Worm (Caenorhabditis elegans) whole organism, L4 larva: ENCODE results near the gene C08F8.6.

Source experiments
- F10B5.3 ChIP-seq: sonication (generic microtip); optimal IDR thresholded peaks from 2 replicates; lab custom pipeline; 2016; ENCODE audit warnings: mild to moderate bottlenecking, missing genetic modification characterization, missing compliant biosample characterization
- F49E8.2 ChIP-seq: sonication (generic microtip); optimal IDR thresholded peaks from 2 replicates; lab custom pipeline; 2016; ENCODE audit warnings: missing compliant biosample characterization, mild to moderate bottlenecking, missing genetic modification characterization, borderline replicate concordance
- T26A8.4 ChIP-seq: fragments of 200-800 bp; sonication (Bioruptor generic); IDR thresholded peaks from 2 replicates; pipeline ENCODE4 v1.3.6; 2022; ENCODE audit warnings: missing genetic modification characterization, missing compliant biosample characterization
- Y48G9A.11 ChIP-seq: fragments of 200-800 bp; sonication (Bioruptor generic); IDR thresholded peaks from 2 replicates; pipeline ENCODE4 v1.3.6; 2022; ENCODE audit warnings: missing genetic modification reagents, missing genetic modification characterization, missing compliant biosample characterization
- aha-1 ChIP-seq: fragments of 150-350 bp; peaks from one replicate; lab custom pipeline; 2014; ENCODE audit warnings: missing biosample characterization, missing genetic modification characterization
- ama-1 ChIP-seq: fragments of 150-350 bp; optimal IDR thresholded peaks from 2 replicates; lab custom pipeline; 2014; ENCODE audit warnings: inconsistent platforms, mixed read lengths
- attf-4 ChIP-seq: sonication (generic microtip); optimal IDR thresholded peaks from 3 replicates; lab custom pipeline; 2017; ENCODE audit warnings: missing biosample characterization, missing genetic modification characterization
- ceh-20 ChIP-seq: fragments of 200-800 bp; sonication (Bioruptor generic); IDR thresholded peaks from 2 replicates; pipeline ENCODE4 v1.3.6; 2022; ENCODE audit warnings: missing genetic modification reagents, missing genetic modification characterization, missing compliant biosample characterization
- ceh-82 ChIP-seq: sonication (generic microtip); optimal IDR thresholded peaks from 2 replicates; lab custom pipeline; 2017; ENCODE audit warnings: missing biosample characterization, missing genetic modification characterization
- cey-2 ChIP-seq: sonication (generic microtip); optimal IDR thresholded peaks from 3 replicates; lab custom pipeline; 2017; ENCODE audit warnings: missing genetic modification characterization, mild to moderate bottlenecking, missing compliant biosample characterization, antibody characterized with exemption, borderline replicate concordance; ENCODE audit not compliant: insufficient read depth
- daf-16 ChIP-seq, 3 experiments: sonication (generic microtip); optimal IDR thresholded peaks; 2 replicates each; lab custom pipeline; 2016 to 2017; ENCODE audit warnings: missing genetic modification characterization in 3 of 3, missing genetic modification reagents in 3 of 3, mild to moderate bottlenecking in 2 of 3, missing compliant biosample characterization in 2 of 3, missing biosample characterization in 1 of 3, moderate library complexity in 1 of 3
- daf-8 ChIP-seq: fragments of 200-800 bp; sonication (Bioruptor generic); IDR thresholded peaks from 2 replicates; pipeline ENCODE4 v1.3.6; 2022; ENCODE audit warnings: missing genetic modification characterization, missing compliant biosample characterization
- dve-1 ChIP-seq: sonication (generic microtip); optimal IDR thresholded peaks from 2 replicates; lab custom pipeline; 2017; ENCODE audit warnings: antibody characterized with exemption, mild to moderate bottlenecking, missing genetic modification characterization, missing compliant biosample characterization; ENCODE audit not compliant: insufficient read depth
- egl-43 ChIP-seq: fragments of 200-800 bp; sonication (Bioruptor generic); IDR thresholded peaks from 2 replicates; pipeline ENCODE4 v1.3.6; 2022; ENCODE audit warnings: missing genetic modification reagents, missing genetic modification characterization, missing compliant biosample characterization
- fos-1 ChIP-seq: fragments of 150-350 bp; optimal IDR thresholded peaks from 2 replicates; lab custom pipeline; 2014; ENCODE audit warnings: missing biosample characterization, missing genetic modification characterization
- hmg-1.1 ChIP-seq: fragments of 200-800 bp; sonication (Bioruptor generic); IDR thresholded peaks from 2 replicates; pipeline ENCODE4 v1.3.6; 2022; ENCODE audit warnings: missing genetic modification reagents, missing genetic modification characterization, missing compliant biosample characterization
- lin-38 ChIP-seq: fragments of 200-800 bp; sonication (Bioruptor generic); IDR thresholded peaks from 2 replicates; pipeline ENCODE4 v1.3.6; 2022; ENCODE audit warnings: missing genetic modification reagents, missing genetic modification characterization, missing compliant biosample characterization
- madf-5 ChIP-seq, 2 experiments: fragments of 200-800 bp; sonication (Bioruptor generic); IDR thresholded peaks; 2 replicates each; pipeline ENCODE4 v1.3.6; 2022; ENCODE audit warnings: missing compliant biosample characterization in 2 of 2, missing genetic modification characterization in 2 of 2
- mdl-1 ChIP-seq, 2 experiments: fragments of 150-350 bp in 1 of 2; sonication (generic microtip) in 1 of 2; optimal IDR thresholded peaks; 2 replicates each; lab custom pipeline; 2014 to 2017; ENCODE audit warnings: missing biosample characterization in 2 of 2, missing genetic modification characterization in 2 of 2
- mdt-29 ChIP-seq: fragments of 200-800 bp; sonication (Bioruptor generic); IDR thresholded peaks from 2 replicates; pipeline ENCODE4 v1.3.6; 2022; ENCODE audit warnings: missing genetic modification reagents, missing genetic modification characterization, missing compliant biosample characterization
- mep-1 ChIP-seq: fragments of 150-350 bp; sonication (generic microtip); optimal IDR thresholded peaks from 3 replicates; lab custom pipeline; 2014; ENCODE audit warnings: missing biosample characterization, missing genetic modification characterization
- mxl-3 ChIP-seq: fragments of 200-800 bp; sonication (Bioruptor generic); optimal IDR thresholded peaks from 2 replicates; lab custom pipeline; 2018; ENCODE audit warnings: mild to moderate bottlenecking, missing genetic modification characterization, missing compliant biosample characterization
- nhr-10 ChIP-seq: fragments of 150-350 bp; optimal IDR thresholded peaks from 2 replicates; lab custom pipeline; 2014; ENCODE audit warnings: missing biosample characterization, missing genetic modification characterization
- nhr-237 ChIP-seq: sonication (generic microtip); optimal IDR thresholded peaks from 2 replicates; lab custom pipeline; 2017; ENCODE audit warnings: missing biosample characterization, missing genetic modification characterization
- nhr-48 ChIP-seq: sonication (generic microtip); optimal IDR thresholded peaks from 2 replicates; lab custom pipeline; 2016; ENCODE audit warnings: mild to moderate bottlenecking, missing genetic modification characterization, missing compliant biosample characterization
- nhr-6 ChIP-seq: fragments of 150-350 bp; optimal IDR thresholded peaks from 2 replicates; lab custom pipeline; 2014; ENCODE audit warnings: missing biosample characterization, missing genetic modification characterization
- nhr-76 ChIP-seq: fragments of 150-350 bp; optimal IDR thresholded peaks from 2 replicates; lab custom pipeline; 2014; ENCODE audit warnings: missing biosample characterization, missing genetic modification characterization
- pha-4 ChIP-seq, 2 experiments: fragments of 150-350 bp in 1 of 2; fragments of 200-800 bp in 1 of 2; sonication (Bioruptor generic) in 1 of 2; IDR thresholded peaks in 1 of 2; optimal IDR thresholded peaks in 1 of 2; 2 replicates each; pipeline versions ENCODE4 v1.3.6 to Lab custom; 2014 to 2022; ENCODE audit warnings: missing genetic modification characterization in 2 of 2, missing genetic modification reagents in 2 of 2, missing biosample characterization in 1 of 2, missing compliant biosample characterization in 1 of 2
- php-3 ChIP-seq: fragments of 200-800 bp; sonication (Bioruptor generic); IDR thresholded peaks from 2 replicates; pipeline ENCODE4 v1.3.6; 2022; ENCODE audit warnings: missing genetic modification reagents, missing genetic modification characterization, missing compliant biosample characterization
- pqm-1 ChIP-seq: sonication (generic microtip); optimal IDR thresholded peaks from 2 replicates; lab custom pipeline; 2017; ENCODE audit warnings: missing biosample characterization, missing genetic modification characterization
- snpc-1.2 ChIP-seq: fragments of 200-800 bp; sonication (Bioruptor generic); IDR thresholded peaks from 2 replicates; pipeline ENCODE4 v1.3.6; 2022; ENCODE audit warnings: missing genetic modification reagents, missing genetic modification characterization, missing compliant biosample characterization
- tag-97 ChIP-seq: fragments of 200-800 bp; sonication (Bioruptor generic); IDR thresholded peaks from 2 replicates; pipeline ENCODE4 v1.3.6; 2022; ENCODE audit warnings: missing genetic modification characterization, missing compliant biosample characterization
- unc-39 ChIP-seq: sonication (generic microtip); optimal IDR thresholded peaks from 2 replicates; lab custom pipeline; 2017; ENCODE audit warnings: missing biosample characterization, missing genetic modification characterization
- unc-62 ChIP-seq, 3 experiments: fragments of 150-350 bp in 1 of 3; sonication (generic microtip); optimal IDR thresholded peaks in 2 of 3; peaks in 1 of 3; 1 replicate in 1 of 3; 2 replicates in 2 of 3; lab custom pipeline; 2014 to 2017; ENCODE audit warnings: missing biosample characterization in 3 of 3, missing genetic modification characterization in 3 of 3, missing genetic modification reagents in 3 of 3, missing genotype in 1 of 3
- zfp-2 ChIP-seq: sonication (generic microtip); optimal IDR thresholded peaks from 2 replicates; lab custom pipeline; 2016; ENCODE audit warnings: mild to moderate bottlenecking, missing genetic modification characterization, missing compliant biosample characterization
- zfp-3 ChIP-seq: fragments of 200-800 bp; sonication (Bioruptor generic); conservative IDR thresholded peaks from 2 replicates; pipeline ENCODE4 v1.3.6; 2022; ENCODE audit warnings: missing genetic modification reagents, missing genetic modification characterization, missing compliant biosample characterization
- zip-2 ChIP-seq: fragments of 150-350 bp; optimal IDR thresholded peaks from 2 replicates; lab custom pipeline; 2014; ENCODE audit warnings: missing biosample characterization, missing genetic modification characterization
- ztf-11 ChIP-seq: fragments of 150-350 bp; optimal IDR thresholded peaks from 2 replicates; lab custom pipeline; 2014; ENCODE audit warnings: missing biosample characterization, missing genetic modification characterization

The C08F8.6 gene

DNA sequence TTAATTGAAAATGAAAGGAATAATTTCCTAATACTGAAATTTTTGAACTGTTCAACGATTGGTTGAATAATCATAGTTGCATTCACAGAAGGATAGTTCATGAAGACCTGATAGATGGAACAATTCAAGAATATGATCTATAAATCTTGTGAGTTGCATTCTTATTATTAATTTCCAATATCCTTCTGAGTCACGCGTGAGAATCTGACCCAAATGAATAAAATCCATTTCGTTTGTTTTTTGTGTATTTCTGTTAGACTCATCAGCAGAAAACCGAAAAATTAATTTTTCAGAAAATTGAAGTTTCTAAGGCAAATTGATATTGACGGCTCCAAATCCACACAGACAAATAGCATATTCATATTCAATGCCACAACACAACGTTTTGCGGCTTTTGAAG lies 24.7 kb upstream of the C08F8.6 start, which contains the start of gene fbxb-79:
TSS of gene fbxb-79 (minus strand) at position 101 of the 400 bp plus-strand sequence.
- TF ChIP-seq mdt-29 (GFP tag; lab: Robert Waterston, UW) (no peak), ztf-11 (tag; lab: Kevin White, UChicago) (no peak), pha-4 (GFP tag; IDR thresholded peaks at IDR 0.05; lab: Robert Waterston, UW) (no peak), pha-4 (tag; optimal IDR thresholded peaks at IDR 0.05; lab: Kevin White, UChicago) (no peak), F10B5.3 (tag; lab: Kevin White, UChicago) (no peak), dve-1 (tag; lab: Kevin White, UChicago) (no peak)
- TF ChIP-seq, all 104 proteins: peak for 0

DNA sequence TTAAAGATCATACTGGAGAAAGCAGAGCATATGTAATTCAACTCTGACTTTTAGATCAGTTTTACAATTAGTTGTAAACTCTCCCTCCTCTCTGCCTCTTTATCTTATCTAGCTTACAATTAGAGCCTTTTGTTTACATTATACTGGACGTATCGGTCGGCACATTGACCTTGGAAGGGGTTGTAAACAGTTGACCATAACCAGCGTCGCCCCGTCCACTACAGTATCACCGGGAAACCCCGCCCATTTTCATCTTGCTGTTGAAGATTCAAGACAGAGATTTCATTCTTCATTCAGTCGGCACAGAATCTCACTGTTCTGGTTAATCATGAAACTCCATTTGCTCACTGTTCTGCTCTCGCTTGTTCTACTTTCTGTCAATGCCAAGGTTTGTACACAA lies 22.0 kb upstream of the C08F8.6 start, which contains the start of gene sdz-27:
TSS of gene sdz-27 (plus strand) at position 301 of the 400 bp plus-strand sequence.
- no peak for TF ChIP-seq nhr-6 (tag; lab: Kevin White, UChicago)
- peak in 1 of 2 experiments; percentile 29 for TF ChIP-seq unc-62 (GFP tag; optimal IDR thresholded peaks at IDR 0.05 in 1 of 2; lab: Kevin White, UChicago)
- no peak for TF ChIP-seq unc-62 (tag; optimal IDR thresholded peaks at IDR 0.05; lab: Kevin White, UChicago)

DNA sequence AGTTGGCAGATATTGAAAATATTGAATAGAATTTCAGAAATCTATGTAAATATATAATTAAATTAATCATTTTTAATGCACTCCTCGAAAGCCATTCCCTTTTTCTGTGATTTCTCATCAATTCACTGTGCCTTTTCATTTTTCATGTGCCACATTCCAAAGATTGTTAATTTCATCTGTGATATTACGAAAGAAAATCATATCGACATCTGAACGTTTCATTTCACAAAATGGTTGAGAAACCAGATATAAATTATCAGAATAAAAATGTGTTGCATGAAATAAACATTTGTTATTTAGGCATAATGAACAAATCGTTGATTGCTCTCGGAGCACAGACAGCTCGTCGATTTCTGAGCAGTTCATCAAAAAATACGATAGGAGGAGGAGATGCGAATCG lies 19.3 kb upstream of the C08F8.6 start, which contains the start of gene nuaf-3:
TSS of gene nuaf-3 (plus strand) at position 301 of the 400 bp plus-strand sequence.
- no peak for TF ChIP-seq fos-1 (tag; lab: Kevin White, UChicago)
- no peak for TF ChIP-seq attf-4 (tag; lab: Kevin White, UChicago)
- TF ChIP-seq pha-4 (GFP tag; IDR thresholded peaks at IDR 0.05; lab: Robert Waterston, UW), result no peak
- no peak for TF ChIP-seq pha-4 (tag; optimal IDR thresholded peaks at IDR 0.05; lab: Kevin White, UChicago)
- TF ChIP-seq zfp-2 (tag; lab: Kevin White, UChicago), result no peak
- TF ChIP-seq zip-2 (tag; lab: Kevin White, UChicago), result no peak
- TF ChIP-seq unc-39 (tag; lab: Kevin White, UChicago), result no peak
- 0 out of 2 replicates have a peak, but pooled peaks have one; percentile 27 for TF ChIP-seq T26A8.4 (GFP tag; lab: Robert Waterston, UW)
- peak; percentile 44 for TF ChIP-seq ama-1 (lab: Kevin White, UChicago)
- no peak for TF ChIP-seq cey-2 (tag; lab: Kevin White, UChicago)
- no peak for TF ChIP-seq Y48G9A.11 (GFP tag; lab: Robert Waterston, UW)
- no peak for TF ChIP-seq egl-43 (GFP tag; lab: Robert Waterston, UW)
- TF ChIP-seq nhr-10 (tag; lab: Kevin White, UChicago), result no peak
- peak in 1 of 2 experiments; percentile 12 for TF ChIP-seq unc-62 (GFP tag; optimal IDR thresholded peaks at IDR 0.05 in 1 of 2; lab: Kevin White, UChicago)
- no peak for TF ChIP-seq unc-62 (tag; optimal IDR thresholded peaks at IDR 0.05; lab: Kevin White, UChicago)
- no peak for TF ChIP-seq mdl-1 (tag; optimal IDR thresholded peaks at IDR 0.05; lab: Kevin White, UChicago)
- TF ChIP-seq snpc-1.2 (GFP tag; lab: Robert Waterston, UW), result no peak
- no peak for TF ChIP-seq nhr-237 (tag; lab: Kevin White, UChicago)
- no peak for TF ChIP-seq mxl-3 (GFP tag; lab: Kevin White, UChicago)
- TF ChIP-seq nhr-76, result no peak
- TF ChIP-seq dve-1 (tag; lab: Kevin White, UChicago), result peak; percentile 22
- TF ChIP-seq daf-16 (GFP tag; optimal IDR thresholded peaks at IDR 0.05; lab: Kevin White, UChicago), result no peak
- TF ChIP-seq daf-16 (tag; optimal IDR thresholded peaks at IDR 0.05; lab: Kevin White, UChicago), result peak; percentile 34
- no peak for TF ChIP-seq ceh-82
- TF ChIP-seq ceh-20 (GFP tag; lab: Robert Waterston, UW), result no peak
- TF ChIP-seq F49E8.2 (tag; lab: Kevin White, UChicago), result no peak
- no peak for TF ChIP-seq aha-1
- no peak for TF ChIP-seq hmg-1.1

DNA sequence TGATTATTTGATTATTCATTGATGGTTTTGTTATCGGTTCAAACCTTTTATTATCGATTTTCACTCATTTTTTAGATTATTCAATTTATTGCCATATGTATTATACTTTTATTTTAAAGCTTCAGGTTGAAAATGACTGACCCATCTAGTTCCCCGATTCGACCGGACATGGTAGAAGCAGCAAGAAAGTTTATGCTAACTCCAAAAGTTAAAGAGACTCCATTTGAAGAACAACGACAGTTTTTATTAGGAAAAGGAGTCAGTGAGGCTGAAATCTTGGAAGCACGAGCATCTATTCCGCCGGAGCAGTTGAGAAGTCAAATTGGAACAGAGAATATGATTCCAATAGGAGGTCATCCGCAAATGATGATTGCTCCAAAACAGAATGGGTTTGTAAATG lies 18.3 kb upstream of the C08F8.6 start, which contains the start of gene prx-14:
TSS of gene prx-14 (plus strand) at position 120 of the 400 bp plus-strand sequence.
- TF ChIP-seq dve-1 (tag; lab: Kevin White, UChicago) (peak; percentile 5), aha-1 (peak; percentile 88), pha-4 (GFP tag; IDR thresholded peaks at IDR 0.05; lab: Robert Waterston, UW) (peak; percentile 37; the same call in 1 of the 2 replicates), pha-4 (tag; optimal IDR thresholded peaks at IDR 0.05; lab: Kevin White, UChicago) (no peak), unc-62 (GFP tag; optimal IDR thresholded peaks at IDR 0.05 in 1 of 2; lab: Kevin White, UChicago) (no peak), unc-62 (tag; optimal IDR thresholded peaks at IDR 0.05; lab: Kevin White, UChicago) (no peak), ama-1 (lab: Kevin White, UChicago) (peak; percentile 41), nhr-48 (tag; lab: Kevin White, UChicago) (peak; percentile 5), madf-5 (GFP tag; IDR thresholded peaks at IDR 0.05; lab: Robert Waterston, UW) (no peak), pqm-1 (tag; lab: Kevin White, UChicago) (peak; percentile 11), tag-97 (GFP tag; lab: Robert Waterston, UW) (no peak), daf-8 (GFP tag; lab: Robert Waterston, UW) (no peak), mep-1 (tag; lab: Kevin White, UChicago) (peak; percentile 14), php-3 (GFP tag; lab: Robert Waterston, UW) (0 out of 2 replicates have a peak, but pooled peaks have one; percentile 25), lin-38 (GFP tag; lab: Robert Waterston, UW) (peak; percentile 40), zfp-3 (GFP tag; lab: Robert Waterston, UW) (0 out of 2 replicates have a peak, but pooled peaks have one; percentile 61)
